Worm (Caenorhabditis elegans) whole organism, L1 larva: Measurements from ENCODE around the gene grl-9.

Experiments used
- C16A3.4 ChIP-seq: fragments of 150-350 bp; optimal IDR thresholded peaks from 2 replicates; lab custom pipeline; 2014; ENCODE audit warnings: missing biosample characterization, missing genetic modification characterization
- C34B4.2 ChIP-seq: sonication (generic microtip); optimal IDR thresholded peaks from 2 replicates; lab custom pipeline; 2017; ENCODE audit warnings: mild to moderate bottlenecking, missing genetic modification characterization, missing compliant biosample characterization
- aha-1 ChIP-seq: fragments of 150-350 bp; optimal IDR thresholded peaks from 2 replicates; lab custom pipeline; 2014; ENCODE audit warnings: missing biosample characterization, missing genetic modification characterization
- aly-2 ChIP-seq: fragments of 150-350 bp; optimal IDR thresholded peaks from 2 replicates; lab custom pipeline; 2014; ENCODE audit warnings: missing biosample characterization, missing genetic modification characterization
- ama-1 ChIP-seq: fragments of 150-350 bp; optimal IDR thresholded peaks from 2 replicates; lab custom pipeline; 2014
- blmp-1 ChIP-seq: fragments of 150-350 bp; optimal IDR thresholded peaks from 2 replicates; lab custom pipeline; 2014; ENCODE audit warnings: missing biosample characterization, missing genetic modification characterization
- ceh-82 ChIP-seq, 3 experiments: fragments of 150-350 bp in 1 of 3; sonication (generic microtip) in 2 of 3; optimal IDR thresholded peaks; 2 replicates each; lab custom pipeline; 2014 to 2017; ENCODE audit warnings: missing biosample characterization in 3 of 3, missing genetic modification characterization in 3 of 3
- ceh-88 ChIP-seq: fragments of 200-800 bp; sonication (Bioruptor generic); IDR thresholded peaks from 2 replicates; pipeline ENCODE4 v1.3.6; 2022; ENCODE audit warnings: missing genetic modification characterization, missing compliant biosample characterization
- ceh-90 ChIP-seq: sonication (generic microtip); optimal IDR thresholded peaks from 2 replicates; lab custom pipeline; 2016; ENCODE audit warnings: missing genetic modification characterization, missing compliant biosample characterization
- elt-2 ChIP-seq: sonication (generic microtip); optimal IDR thresholded peaks from 2 replicates; lab custom pipeline; 2016; ENCODE audit warnings: missing genetic modification characterization, mild to moderate bottlenecking, inconsistent platforms, missing compliant biosample characterization, missing genetic modification reagents
- elt-3 ChIP-seq, 6 experiments: fragments of 150-350 bp in 1 of 6; sonication (generic microtip); optimal IDR thresholded peaks; 2 replicates each; lab custom pipeline; 2017 to 2018; ENCODE audit warnings: missing biosample characterization in 6 of 6, missing genetic modification characterization in 6 of 6, inconsistent platforms in 1 of 6
- fkh-10 ChIP-seq: sonication (generic microtip); optimal IDR thresholded peaks from 2 replicates; lab custom pipeline; 2017; ENCODE audit warnings: missing biosample characterization, missing genetic modification reagents, missing genetic modification characterization
- hlh-4 ChIP-seq: sonication (generic microtip); optimal IDR thresholded peaks from 2 replicates; lab custom pipeline; 2016; ENCODE audit warnings: mild to moderate bottlenecking, missing genetic modification characterization, missing compliant biosample characterization
- hpl-2 ChIP-seq: fragments of 150-350 bp; optimal IDR thresholded peaks from 2 replicates; lab custom pipeline; 2014; ENCODE audit warnings: missing biosample characterization, missing genetic modification reagents, missing genetic modification characterization
- irx-1 ChIP-seq: sonication (generic microtip); optimal IDR thresholded peaks from 2 replicates; lab custom pipeline; 2016; ENCODE audit warnings: missing genetic modification characterization, missing compliant biosample characterization
- jun-1 ChIP-seq: fragments of 150-350 bp; optimal IDR thresholded peaks from 2 replicates; lab custom pipeline; 2014; ENCODE audit warnings: missing biosample characterization, missing genetic modification reagents, missing genetic modification characterization
- lin-14 ChIP-seq: fragments of 200-800 bp; sonication (Bioruptor generic); optimal IDR thresholded peaks from 2 replicates; lab custom pipeline; 2018; ENCODE audit warnings: mild to moderate bottlenecking, missing genetic modification characterization, moderate library complexity, missing compliant biosample characterization
- lir-3 ChIP-seq: sonication (generic microtip); optimal IDR thresholded peaks from 2 replicates; lab custom pipeline; 2016; ENCODE audit warnings: mild to moderate bottlenecking, missing genetic modification characterization, moderate library complexity, missing compliant biosample characterization; ENCODE audit not compliant: poor library complexity
- lsy-2 ChIP-seq, 2 experiments: fragments of 150-350 bp; optimal IDR thresholded peaks; 2 replicates each; lab custom pipeline; 2014; ENCODE audit warnings: missing biosample characterization in 2 of 2, missing genetic modification characterization in 2 of 2
- mdl-1 ChIP-seq, 2 experiments: fragments of 150-350 bp; optimal IDR thresholded peaks; 2 replicates each; lab custom pipeline; 2014 to 2017; ENCODE audit warnings: missing biosample characterization in 2 of 2, missing genetic modification characterization in 2 of 2, inconsistent platforms in 1 of 2
- mef-2 ChIP-seq: fragments of 150-350 bp; optimal IDR thresholded peaks from 2 replicates; lab custom pipeline; 2014; ENCODE audit warnings: missing biosample characterization, missing genetic modification characterization
- nhr-20 ChIP-seq: sonication (generic microtip); optimal IDR thresholded peaks from 2 replicates; lab custom pipeline; 2016; ENCODE audit warnings: mild to moderate bottlenecking, missing genetic modification characterization, missing compliant biosample characterization
- nhr-237 ChIP-seq: fragments of 150-350 bp; optimal IDR thresholded peaks from 2 replicates; lab custom pipeline; 2014; ENCODE audit warnings: missing biosample characterization, missing genetic modification characterization
- nhr-71 ChIP-seq: sonication (generic microtip); optimal IDR thresholded peaks from 2 replicates; lab custom pipeline; 2016; ENCODE audit warnings: mild to moderate bottlenecking, missing genetic modification characterization, moderate library complexity, missing compliant biosample characterization
- nhr-77 ChIP-seq: fragments of 150-350 bp; optimal IDR thresholded peaks from 2 replicates; lab custom pipeline; 2014; ENCODE audit warnings: missing biosample characterization, missing genetic modification characterization
- nhr-85 ChIP-seq: sonication (generic microtip); peaks from one replicate; lab custom pipeline; 2016; ENCODE audit warnings: missing genetic modification characterization, inconsistent platforms, missing compliant biosample characterization
- nhr-90 ChIP-seq: sonication (generic microtip); optimal IDR thresholded peaks from 2 replicates; lab custom pipeline; 2016; ENCODE audit warnings: mild to moderate bottlenecking, missing genetic modification characterization, missing compliant biosample characterization; ENCODE audit not compliant: poor library complexity
- pqm-1 ChIP-seq: sonication (generic microtip); optimal IDR thresholded peaks from 3 replicates; lab custom pipeline; 2017; ENCODE audit warnings: missing biosample characterization, missing genetic modification characterization
- skn-1 ChIP-seq: fragments of 150-350 bp; optimal IDR thresholded peaks from 2 replicates; lab custom pipeline; 2014; ENCODE audit warnings: missing biosample characterization, missing genetic modification characterization
- snpc-4 ChIP-seq: fragments of 150-350 bp; optimal IDR thresholded peaks from 2 replicates; lab custom pipeline; 2014; ENCODE audit warnings: missing biosample characterization, missing genetic modification characterization
- sox-4 ChIP-seq: sonication (generic microtip); optimal IDR thresholded peaks from 2 replicates; lab custom pipeline; 2016; ENCODE audit warnings: missing genetic modification characterization, missing compliant biosample characterization
- sptf-1 ChIP-seq: fragments of 150-350 bp; optimal IDR thresholded peaks from 2 replicates; lab custom pipeline; 2014; ENCODE audit warnings: missing biosample characterization, missing genetic modification characterization
- sup-37 ChIP-seq: fragments of 200-800 bp; sonication (Bioruptor generic); optimal IDR thresholded peaks from 2 replicates; lab custom pipeline; 2018; ENCODE audit warnings: mild to moderate bottlenecking, missing genetic modification characterization, missing compliant biosample characterization
- tbx-2 ChIP-seq: sonication (generic microtip); optimal IDR thresholded peaks from 2 replicates; lab custom pipeline; 2016; ENCODE audit warnings: missing genetic modification characterization, missing compliant biosample characterization
- unc-130 ChIP-seq: fragments of 150-350 bp; optimal IDR thresholded peaks from 2 replicates; lab custom pipeline; 2017; ENCODE audit warnings: missing biosample characterization, missing genetic modification characterization, inconsistent platforms
- unc-98 ChIP-seq: fragments of 200-800 bp; sonication (Bioruptor generic); IDR thresholded peaks from 2 replicates; pipeline ENCODE4 v1.3.6; 2022; ENCODE audit warnings: missing genetic modification characterization, missing compliant biosample characterization
- vab-15 ChIP-seq: sonication (generic microtip); optimal IDR thresholded peaks from 2 replicates; lab custom pipeline; 2017; ENCODE audit warnings: missing genotype, mild to moderate bottlenecking, missing genetic modification characterization, missing compliant biosample characterization
- xbp-1 ChIP-seq: sonication (generic microtip); optimal IDR thresholded peaks from 2 replicates; lab custom pipeline; 2016; ENCODE audit warnings: missing genetic modification characterization, missing compliant biosample characterization
- zag-1 ChIP-seq: fragments of 150-350 bp; optimal IDR thresholded peaks from 2 replicates; lab custom pipeline; 2014; ENCODE audit warnings: missing biosample characterization, missing genetic modification characterization

The grl-9 gene

DNA sequence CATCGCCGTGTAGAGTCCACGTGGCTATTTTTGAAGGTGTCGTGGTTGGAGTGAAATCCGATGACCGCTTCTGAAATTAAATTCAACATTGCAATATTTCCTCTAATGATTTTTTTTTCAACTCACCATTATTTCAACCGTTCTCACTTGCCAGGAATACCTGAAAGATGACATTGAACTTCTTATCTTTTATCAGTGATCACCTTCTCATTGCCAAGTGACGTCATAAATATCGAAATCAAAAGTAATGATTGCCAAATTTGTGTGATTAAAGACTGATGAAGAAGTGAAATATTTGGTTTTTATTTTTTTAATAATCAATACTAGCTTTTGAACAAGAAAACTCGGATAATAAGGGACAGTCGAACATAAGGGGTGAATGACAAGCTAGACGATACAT is 24.7 kb downstream of the grl-9 start, which contains the start of gene W02F12.4:
Gene W02F12.4 (minus strand): TSS at position 164 of the 400 bp plus-strand sequence.
- TF ChIP-seq nhr-85 (tag; lab: Kevin White, UChicago) (peak; percentile 35), elt-2 (tag; lab: Kevin White, UChicago) (peak; percentile 55), C34B4.2 (no peak), elt-3 (tag; optimal IDR thresholded peaks at IDR 0.05; lab: Kevin White, UChicago) (peak in 2 of 6 experiments; percentile 24 to 28), mef-2 (tag; lab: Kevin White, UChicago) (no peak), blmp-1 (peak; percentile 53), skn-1 (tag; lab: Kevin White, UChicago) (no peak)

DNA sequence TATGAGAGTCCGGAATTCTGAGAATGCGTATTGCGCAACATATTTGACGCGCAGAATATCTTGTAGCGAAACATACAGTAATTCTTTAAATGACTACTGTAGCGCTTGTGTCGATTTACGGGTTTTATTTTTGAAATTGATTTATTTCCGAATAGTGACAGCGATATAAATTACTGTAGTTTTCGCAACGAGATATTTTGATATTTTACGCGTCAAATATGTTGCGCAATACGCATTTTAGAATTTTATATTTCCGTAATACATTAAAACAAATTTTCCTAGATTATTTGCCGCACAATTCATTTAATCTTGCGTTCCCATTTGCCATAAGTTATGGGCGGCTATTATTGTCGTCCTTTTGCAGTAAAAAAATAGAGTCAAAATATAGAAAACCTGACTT is 26.1 kb downstream of the grl-9 start:
- TF ChIP-seq mdl-1 (tag; optimal IDR thresholded peaks at IDR 0.05; lab: Kevin White, UChicago) (no peak), nhr-20 (no peak)

DNA sequence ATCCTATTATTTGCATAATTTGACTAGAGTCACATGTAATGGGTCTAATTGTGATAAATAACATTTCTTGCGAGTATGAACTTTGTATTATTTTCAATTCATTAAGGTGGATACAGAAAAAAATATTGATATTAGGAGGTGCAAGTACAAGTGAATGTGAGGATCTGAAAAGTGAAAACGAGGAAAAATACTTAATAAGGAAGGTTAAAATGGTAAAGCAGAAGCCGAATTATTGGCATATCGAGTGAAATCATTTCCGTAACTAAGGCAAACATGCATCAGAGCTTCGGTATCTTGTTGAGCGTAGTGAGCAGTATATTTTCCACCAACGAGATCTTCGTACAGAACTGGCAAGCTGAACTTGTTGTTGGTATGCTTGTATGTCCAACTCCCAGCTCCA is 27.0 kb downstream of the grl-9 start:
- no peak for TF ChIP-seq unc-130 (tag; lab: Kevin White, UChicago)
- TF ChIP-seq nhr-77, result no peak
- no peak for TF ChIP-seq vab-15 (tag; lab: Kevin White, UChicago)
- no peak for TF ChIP-seq nhr-71 (tag; lab: Kevin White, UChicago)
- TF ChIP-seq nhr-90 (tag; lab: Kevin White, UChicago), result no peak
- no peak for TF ChIP-seq ceh-90
- no peak for TF ChIP-seq jun-1 (tag; lab: Kevin White, UChicago)
- TF ChIP-seq aha-1 (tag; lab: Kevin White, UChicago), result no peak
- TF ChIP-seq lsy-2 (tag; optimal IDR thresholded peaks at IDR 0.05; lab: Kevin White, UChicago), result no peak
- TF ChIP-seq snpc-4, result no peak
- no peak for TF ChIP-seq hlh-4 (tag; lab: Kevin White, UChicago)
- TF ChIP-seq nhr-20, result no peak
- TF ChIP-seq pqm-1 (tag; lab: Kevin White, UChicago), result no peak

DNA sequence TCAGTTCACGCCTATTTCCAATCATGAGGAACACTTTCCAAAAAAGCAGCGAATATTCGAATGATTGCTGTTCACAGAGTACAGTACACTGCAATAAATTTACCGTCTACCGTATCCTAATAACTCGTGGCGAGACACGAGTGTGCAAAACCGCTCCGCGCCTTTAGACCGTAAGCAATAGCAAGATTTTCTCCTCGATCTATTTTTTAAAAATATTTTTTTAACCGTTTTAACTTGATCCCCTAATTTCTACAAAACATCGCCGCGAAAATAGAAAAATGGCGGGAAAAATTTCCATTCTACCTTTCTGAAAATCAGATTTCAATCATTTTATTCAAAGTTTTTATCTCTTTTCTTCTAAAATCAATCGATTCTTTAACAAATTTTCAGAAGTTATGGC is 28.8 kb downstream of the grl-9 start, which contains the start of gene era-1:
Gene era-1 (plus strand): TSS at position 366 of the 400 bp plus-strand sequence.
- TF ChIP-seq ama-1 (lab: Kevin White, UChicago) (no peak), lir-3 (tag; lab: Kevin White, UChicago) (no peak), hpl-2 (GFP tag; lab: Kevin White, UChicago) (no peak), nhr-237 (tag; lab: Kevin White, UChicago) (no peak), unc-98 (no peak), sptf-1 (tag; lab: Kevin White, UChicago) (no peak), nhr-71 (tag; lab: Kevin White, UChicago) (no peak), mdl-1 (tag; optimal IDR thresholded peaks at IDR 0.05; lab: Kevin White, UChicago) (no peak), irx-1 (no peak), ceh-88 (GFP tag; lab: Robert Waterston, UW) (no peak), sup-37 (GFP tag; lab: Kevin White, UChicago) (no peak), ceh-82 (tag; optimal IDR thresholded peaks at IDR 0.05; lab: Kevin White, UChicago) (no peak), fkh-10 (no peak), tbx-2 (tag; lab: Kevin White, UChicago) (no peak), zag-1 (tag; lab: Kevin White, UChicago) (no peak), C16A3.4 (no peak), lin-14 (no peak), sox-4 (tag; lab: Kevin White, UChicago) (no peak)
- TF ChIP-seq, all 84 proteins: peak for 0

DNA sequence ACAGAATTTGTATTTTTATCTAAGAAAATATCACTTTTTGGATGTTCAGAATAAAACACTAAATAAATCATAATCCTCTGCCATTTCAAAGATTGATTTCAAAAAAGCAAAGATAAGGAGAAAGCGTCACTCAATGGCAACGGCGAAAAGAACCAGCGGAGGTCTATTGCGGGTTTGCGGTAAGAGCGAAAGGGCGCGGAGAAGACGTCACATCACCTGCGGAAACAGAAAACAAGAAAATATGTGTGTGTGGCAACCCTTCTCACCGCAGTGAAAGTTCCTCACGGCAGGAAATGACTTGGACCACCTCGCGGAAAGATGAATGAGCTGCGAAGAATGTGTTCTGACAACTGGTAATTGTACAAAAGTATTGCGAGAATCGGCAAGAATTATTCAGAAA is 31.7 kb downstream of the grl-9 start:
- TF ChIP-seq aly-2 (tag; lab: Kevin White, UChicago) (no peak), aha-1 (tag; lab: Kevin White, UChicago) (no peak), nhr-77 (no peak), blmp-1 (peak; percentile 91), sptf-1 (tag; lab: Kevin White, UChicago) (no peak), xbp-1 (tag; lab: Kevin White, UChicago) (no peak)
- TF ChIP-seq, all 84 proteins: peak for 1
